Worm (Caenorhabditis elegans) whole organism, late embryonic: ENCODE data around the gene hlh-15.

ENCODE experiments used
- C08G9.2 ChIP-seq: sonication (generic microtip); optimal IDR thresholded peaks from 2 replicates; lab custom pipeline; 2016; ENCODE audit warnings: mild to moderate bottlenecking, missing genetic modification characterization, moderate library complexity, missing compliant biosample characterization
- C38D4.7 ChIP-seq: fragments of 200-800 bp; sonication (Bioruptor generic); optimal IDR thresholded peaks from 2 replicates; lab custom pipeline; 2018; ENCODE audit warnings: mild to moderate bottlenecking, missing genetic modification characterization, moderate library complexity, missing compliant biosample characterization
- K02D7.2 ChIP-seq: sonication (generic microtip); optimal IDR thresholded peaks from 2 replicates; lab custom pipeline; 2017; ENCODE audit warnings: mild to moderate bottlenecking, missing genetic modification characterization, missing compliant biosample characterization
- K09A11.1 ChIP-seq: sonication (generic microtip); optimal IDR thresholded peaks from 2 replicates; lab custom pipeline; 2017; ENCODE audit warnings: antibody characterized with exemption, mild to moderate bottlenecking, missing genetic modification characterization, missing compliant biosample characterization; ENCODE audit not compliant: insufficient read depth
- T23F11.4 ChIP-seq: fragments of 200-800 bp; sonication (Bioruptor generic); optimal IDR thresholded peaks from 2 replicates; lab custom pipeline; 2018; ENCODE audit warnings: mild to moderate bottlenecking, missing genetic modification characterization, missing compliant biosample characterization
- ama-1 ChIP-seq: fragments of 150-350 bp; optimal IDR thresholded peaks from 2 replicates; lab custom pipeline; 2014
- ceh-18 ChIP-seq: sonication (generic microtip); optimal IDR thresholded peaks from 2 replicates; lab custom pipeline; 2016; ENCODE audit warnings: missing genetic modification characterization, missing compliant biosample characterization
- ceh-22 ChIP-seq: sonication (generic microtip); optimal IDR thresholded peaks from 2 replicates; lab custom pipeline; 2017; ENCODE audit warnings: missing biosample characterization, missing genetic modification characterization
- ceh-31 ChIP-seq: sonication (generic microtip); optimal IDR thresholded peaks from 2 replicates; lab custom pipeline; 2016; ENCODE audit warnings: missing genetic modification characterization, missing compliant biosample characterization
- ceh-34 ChIP-seq: sonication (generic microtip); optimal IDR thresholded peaks from 2 replicates; lab custom pipeline; 2016; ENCODE audit warnings: mild to moderate bottlenecking, missing genetic modification characterization, missing compliant biosample characterization
- ceh-45 ChIP-seq: fragments of 200-800 bp; sonication (Bioruptor generic); IDR thresholded peaks from 2 replicates; pipeline ENCODE4 v1.3.6; 2022; ENCODE audit warnings: missing genetic modification reagents, missing genetic modification characterization, missing compliant biosample characterization
- ceh-48 ChIP-seq: sonication (generic microtip); optimal IDR thresholded peaks from 2 replicates; lab custom pipeline; 2016; ENCODE audit warnings: missing genetic modification characterization, inconsistent platforms, missing compliant biosample characterization
- ceh-6 ChIP-seq: fragments of 200-800 bp; sonication (Bioruptor generic); optimal IDR thresholded peaks from 2 replicates; lab custom pipeline; 2018; ENCODE audit warnings: mild to moderate bottlenecking, missing genetic modification characterization, missing compliant biosample characterization
- dmd-4 ChIP-seq: sonication (generic microtip); optimal IDR thresholded peaks from 2 replicates; lab custom pipeline; 2016; ENCODE audit warnings: borderline replicate concordance, missing genetic modification characterization, missing compliant biosample characterization
- elt-2 ChIP-seq: sonication (generic microtip); optimal IDR thresholded peaks from 2 replicates; lab custom pipeline; 2016; ENCODE audit warnings: missing genetic modification reagents, missing genetic modification characterization, missing compliant biosample characterization
- eyg-1 ChIP-seq: sonication (generic microtip); optimal IDR thresholded peaks from 2 replicates; lab custom pipeline; 2016; ENCODE audit warnings: missing genotype, missing genetic modification characterization, missing compliant biosample characterization
- fax-1 ChIP-seq: sonication (generic microtip); optimal IDR thresholded peaks from 2 replicates; lab custom pipeline; 2016; ENCODE audit warnings: missing genotype, missing genetic modification characterization, missing compliant biosample characterization
- gmeb-2 ChIP-seq: sonication (generic microtip); optimal IDR thresholded peaks from 2 replicates; lab custom pipeline; 2016; ENCODE audit warnings: missing genetic modification characterization, inconsistent platforms, missing compliant biosample characterization
- hlh-13 ChIP-seq: fragments of 200-800 bp; sonication (Bioruptor generic); optimal IDR thresholded peaks from 2 replicates; lab custom pipeline; 2018; ENCODE audit warnings: mild to moderate bottlenecking, missing genetic modification characterization, missing compliant biosample characterization
- hlh-30 ChIP-seq: sonication (generic microtip); optimal IDR thresholded peaks from 2 replicates; lab custom pipeline; 2017; ENCODE audit warnings: antibody characterized with exemption, missing genetic modification characterization, missing compliant biosample characterization; ENCODE audit not compliant: insufficient read depth
- mec-3 ChIP-seq: sonication (generic microtip); optimal IDR thresholded peaks from 2 replicates; lab custom pipeline; 2016; ENCODE audit warnings: borderline replicate concordance, missing genetic modification characterization, missing compliant biosample characterization
- npax-4 ChIP-seq: sonication (generic microtip); optimal IDR thresholded peaks from 2 replicates; lab custom pipeline; 2016; ENCODE audit warnings: missing genetic modification characterization, missing compliant biosample characterization
- odd-2 ChIP-seq: sonication (generic microtip); optimal IDR thresholded peaks from 2 replicates; lab custom pipeline; 2017; ENCODE audit warnings: antibody characterized with exemption, mild to moderate bottlenecking, missing genetic modification characterization, missing compliant biosample characterization
- pag-3 ChIP-seq: sonication (generic microtip); optimal IDR thresholded peaks from 2 replicates; lab custom pipeline; 2016; ENCODE audit warnings: missing compliant biosample characterization, missing genetic modification characterization, borderline replicate concordance
- pat-9 ChIP-seq: fragments of 200-800 bp; sonication (Bioruptor generic); optimal IDR thresholded peaks from 2 replicates; lab custom pipeline; 2018; ENCODE audit warnings: mild to moderate bottlenecking, missing genetic modification characterization, moderate library complexity, missing compliant biosample characterization
- pha-2 ChIP-seq: sonication (generic microtip); optimal IDR thresholded peaks from 2 replicates; lab custom pipeline; 2017; ENCODE audit warnings: mild to moderate bottlenecking, missing genetic modification characterization, missing compliant biosample characterization
- pha-4 ChIP-seq: fragments of 150-350 bp; optimal IDR thresholded peaks from 2 replicates; lab custom pipeline; 2018; ENCODE audit warnings: missing biosample characterization, missing genetic modification reagents, missing genetic modification characterization
- pqm-1 ChIP-seq: sonication (generic microtip); optimal IDR thresholded peaks from 2 replicates; lab custom pipeline; 2016; ENCODE audit warnings: missing genetic modification characterization, missing compliant biosample characterization
- ref-2 ChIP-seq: sonication (generic microtip); optimal IDR thresholded peaks from 2 replicates; lab custom pipeline; 2016; ENCODE audit warnings: missing genetic modification characterization, missing compliant biosample characterization
- unc-55 ChIP-seq: sonication (generic microtip); optimal IDR thresholded peaks from 2 replicates; lab custom pipeline; 2017; ENCODE audit warnings: missing biosample characterization, missing genetic modification reagents, missing genetic modification characterization
- zip-5 ChIP-seq: sonication (generic microtip); optimal IDR thresholded peaks from 2 replicates; lab custom pipeline; 2016; ENCODE audit warnings: missing genetic modification characterization, missing compliant biosample characterization

Gene hlh-15

ce11 chrX:2422123-2422522, 8.9 kb upstream of the hlh-15 start:
- TF ChIP-seq pqm-1 (tag; lab: Kevin White, UChicago), result no peak
- no peak for TF ChIP-seq pha-4 (tag; lab: Kevin White, UChicago)
- TF ChIP-seq pat-9, result no peak
- TF ChIP-seq hlh-30 (tag; lab: Kevin White, UChicago), result no peak
- TF ChIP-seq K02D7.2 (tag; lab: Kevin White, UChicago), result no peak
- no peak for TF ChIP-seq ama-1
- no peak for TF ChIP-seq unc-55 (GFP tag; lab: Kevin White, UChicago)
- no peak for TF ChIP-seq ceh-48 (tag; lab: Kevin White, UChicago)
- no peak for TF ChIP-seq ceh-6 (GFP tag; lab: Kevin White, UChicago)
- no peak for TF ChIP-seq hlh-13
- TF ChIP-seq npax-4 (tag; lab: Kevin White, UChicago), result no peak
- TF ChIP-seq zip-5, result no peak
- no peak for TF ChIP-seq gmeb-2 (tag; lab: Kevin White, UChicago)

ce11 chrX:2419777-2420176, 6.6 kb upstream of the hlh-15 start, which contains the start of gene glr-7:
Gene glr-7, minus strand, starts transcription at chrX:2419877.
- TF ChIP-seq ceh-31 (tag; lab: Kevin White, UChicago), result no peak

- TF ChIP-seq mec-3 (tag; lab: Kevin White, UChicago), result no peak
- no peak for TF ChIP-seq unc-55 (GFP tag; lab: Kevin White, UChicago)
- TF ChIP-seq zip-5, result no peak
- TF ChIP-seq ceh-22 (tag; lab: Kevin White, UChicago), result no peak
- no peak for TF ChIP-seq fax-1 (tag; lab: Kevin White, UChicago)
- no peak for TF ChIP-seq ceh-31 (tag; lab: Kevin White, UChicago)
- no peak for TF ChIP-seq C08G9.2 (tag; lab: Kevin White, UChicago)
- no peak for TF ChIP-seq pqm-1 (tag; lab: Kevin White, UChicago)
- no peak for TF ChIP-seq C38D4.7
- TF ChIP-seq pha-2 (tag; lab: Kevin White, UChicago), result no peak
- no peak for TF ChIP-seq eyg-1 (tag; lab: Kevin White, UChicago)
- no peak for TF ChIP-seq ceh-45 (GFP tag; lab: Robert Waterston, UW)
- TF ChIP-seq pag-3 (tag; lab: Kevin White, UChicago), result no peak
- TF ChIP-seq ceh-34 (tag; lab: Kevin White, UChicago), result no peak
- no peak for TF ChIP-seq elt-2 (tag; lab: Kevin White, UChicago)
These were observed 2.2 kb downstream of the hlh-15 start for ce11 chrX:2410978-2411377.

ce11 chrX:2409243-2409741, 3.9 kb downstream of the hlh-15 start, which contains the start of the genes C43H6.12 and trpp-12:
Gene C43H6.12, plus strand, starts transcription at chrX:2409607.
Gene trpp-12, plus strand, starts transcription at chrX:2409691.
- TF ChIP-seq dmd-4 (tag; lab: Kevin White, UChicago) (no peak), ref-2 (tag; lab: Kevin White, UChicago) (no peak), elt-2 (tag; lab: Kevin White, UChicago) (no peak)

- TF ChIP-seq T23F11.4 (GFP tag; lab: Kevin White, UChicago), result no peak
- no peak for TF ChIP-seq elt-2 (tag; lab: Kevin White, UChicago)
- TF ChIP-seq ceh-18, result no peak
- no peak for TF ChIP-seq K09A11.1 (tag; lab: Kevin White, UChicago)
- TF ChIP-seq, all 69 proteins: peak for 0
These were observed 6.0 kb downstream of the hlh-15 start, which contains the start of gene mtpn-1 for ce11 chrX:2407167-2407566. Gene mtpn-1, plus strand, starts transcription at chrX:2407467.

ce11 chrX:2403724-2404123, 9.5 kb downstream of the hlh-15 start, which contains the start of gene C43H6.4:
Gene C43H6.4, plus strand, starts transcription at chrX:2404024.
- TF ChIP-seq odd-2 (tag; lab: Kevin White, UChicago), result no peak
